Worm (Caenorhabditis elegans) whole organism, L1 larva: Measurements from ENCODE around the gene srx-4.
A peak's percentile ranks its signal among the peaks of the same experiment; 100 is the strongest.

Experiments
- aha-1 ChIP-seq: fragments of 150-350 bp; optimal IDR thresholded peaks from 2 replicates; lab custom pipeline; 2014; ENCODE audit warnings: missing biosample characterization, missing genetic modification characterization
- ceh-8 ChIP-seq: fragments of 200-800 bp; sonication (Bioruptor generic); optimal IDR thresholded peaks from 2 replicates; lab custom pipeline; 2018; ENCODE audit warnings: mild to moderate bottlenecking, missing genetic modification characterization, moderate library complexity, missing compliant biosample characterization
- ceh-88 ChIP-seq: fragments of 200-800 bp; sonication (Bioruptor generic); IDR thresholded peaks from 2 replicates; pipeline ENCODE4 v1.3.6; 2022; ENCODE audit warnings: missing genetic modification characterization, missing compliant biosample characterization
- dpl-1 ChIP-seq, 3 experiments: fragments of 150-350 bp in 2 of 3; sonication (generic microtip) in 1 of 3; optimal IDR thresholded peaks; 2 replicates each; lab custom pipeline; 2014 to 2017; ENCODE audit warnings: missing biosample characterization in 3 of 3, missing genetic modification characterization in 3 of 3, missing genetic modification reagents in 3 of 3
- efl-1 ChIP-seq, 4 experiments: fragments of 150-350 bp; optimal IDR thresholded peaks in 3 of 4; peaks in 1 of 4; 1 replicate in 1 of 4; 2 replicates in 3 of 4; lab custom pipeline; 2014; ENCODE audit warnings: missing biosample characterization in 2 of 4, missing genetic modification characterization in 2 of 4, missing genetic modification reagents in 2 of 4
- efl-3 ChIP-seq: fragments of 200-800 bp; sonication (Bioruptor generic); optimal IDR thresholded peaks from 2 replicates; lab custom pipeline; 2018; ENCODE audit warnings: mild to moderate bottlenecking, missing genetic modification characterization, missing compliant biosample characterization
- fkh-10 ChIP-seq: sonication (generic microtip); optimal IDR thresholded peaks from 2 replicates; lab custom pipeline; 2017; ENCODE audit warnings: missing biosample characterization, missing genetic modification reagents, missing genetic modification characterization
- fkh-4 ChIP-seq: sonication (generic microtip); optimal IDR thresholded peaks from 2 replicates; lab custom pipeline; 2016; ENCODE audit warnings: missing compliant biosample characterization, missing genetic modification characterization, borderline replicate concordance
- fos-1 ChIP-seq: fragments of 150-350 bp; optimal IDR thresholded peaks from 2 replicates; lab custom pipeline; 2014; ENCODE audit warnings: missing biosample characterization, missing genetic modification characterization
- grh-1 ChIP-seq: fragments of 200-800 bp; sonication (Bioruptor generic); IDR thresholded peaks from 2 replicates; pipeline ENCODE4 v1.3.6; 2022; ENCODE audit warnings: missing genetic modification reagents, missing genetic modification characterization, missing compliant biosample characterization
- hlh-4 ChIP-seq: sonication (generic microtip); optimal IDR thresholded peaks from 2 replicates; lab custom pipeline; 2016; ENCODE audit warnings: mild to moderate bottlenecking, missing genetic modification characterization, missing compliant biosample characterization
- irx-1 ChIP-seq: sonication (generic microtip); optimal IDR thresholded peaks from 2 replicates; lab custom pipeline; 2016; ENCODE audit warnings: missing genetic modification characterization, missing compliant biosample characterization
- lin-13 ChIP-seq: fragments of 150-350 bp; optimal IDR thresholded peaks from 2 replicates; lab custom pipeline; 2014; ENCODE audit warnings: missing biosample characterization, missing genetic modification reagents, missing genetic modification characterization
- nhr-12 ChIP-seq: sonication (generic microtip); optimal IDR thresholded peaks from 2 replicates; lab custom pipeline; 2017; ENCODE audit warnings: missing biosample characterization, missing genetic modification characterization
- nhr-19 ChIP-seq: fragments of 200-800 bp; sonication (Bioruptor generic); conservative IDR thresholded peaks from 2 replicates; pipeline ENCODE4 v1.3.6; 2022; ENCODE audit warnings: missing genetic modification characterization, missing compliant biosample characterization
- nhr-20 ChIP-seq: sonication (generic microtip); optimal IDR thresholded peaks from 2 replicates; lab custom pipeline; 2016; ENCODE audit warnings: mild to moderate bottlenecking, missing genetic modification characterization, missing compliant biosample characterization
- nhr-237 ChIP-seq: fragments of 150-350 bp; optimal IDR thresholded peaks from 2 replicates; lab custom pipeline; 2014; ENCODE audit warnings: missing biosample characterization, missing genetic modification characterization
- nhr-28 ChIP-seq: fragments of 150-350 bp; optimal IDR thresholded peaks from 2 replicates; lab custom pipeline; 2014; ENCODE audit warnings: missing biosample characterization, missing genetic modification characterization
- nhr-71 ChIP-seq: sonication (generic microtip); optimal IDR thresholded peaks from 2 replicates; lab custom pipeline; 2016; ENCODE audit warnings: mild to moderate bottlenecking, missing genetic modification characterization, moderate library complexity, missing compliant biosample characterization
- nhr-76 ChIP-seq: sonication (generic microtip); optimal IDR thresholded peaks from 2 replicates; lab custom pipeline; 2017; ENCODE audit warnings: missing biosample characterization, missing genetic modification characterization
- nhr-77 ChIP-seq: fragments of 150-350 bp; optimal IDR thresholded peaks from 2 replicates; lab custom pipeline; 2014; ENCODE audit warnings: missing biosample characterization, missing genetic modification characterization
- nhr-84 ChIP-seq: sonication (generic microtip); optimal IDR thresholded peaks from 2 replicates; lab custom pipeline; 2017; ENCODE audit warnings: missing biosample characterization, missing genetic modification characterization
- nhr-85 ChIP-seq: sonication (generic microtip); peaks from one replicate; lab custom pipeline; 2016; ENCODE audit warnings: missing genetic modification characterization, inconsistent platforms, missing compliant biosample characterization
- pag-3 ChIP-seq: sonication (generic microtip); optimal IDR thresholded peaks from 2 replicates; lab custom pipeline; 2017; ENCODE audit warnings: missing genetic modification characterization, mild to moderate bottlenecking, missing compliant biosample characterization, antibody characterized with exemption, borderline replicate concordance; ENCODE audit not compliant: insufficient read depth
- pqm-1 ChIP-seq: sonication (generic microtip); optimal IDR thresholded peaks from 3 replicates; lab custom pipeline; 2017; ENCODE audit warnings: missing biosample characterization, missing genetic modification characterization
- snpc-4 ChIP-seq: fragments of 150-350 bp; optimal IDR thresholded peaks from 2 replicates; lab custom pipeline; 2014; ENCODE audit warnings: missing biosample characterization, missing genetic modification characterization
- snu-23 ChIP-seq: sonication (generic microtip); optimal IDR thresholded peaks from 2 replicates; lab custom pipeline; 2016; ENCODE audit warnings: missing genetic modification characterization, missing compliant biosample characterization
- sox-4 ChIP-seq: sonication (generic microtip); optimal IDR thresholded peaks from 2 replicates; lab custom pipeline; 2016; ENCODE audit warnings: missing genetic modification characterization, missing compliant biosample characterization
- sup-37 ChIP-seq: fragments of 200-800 bp; sonication (Bioruptor generic); optimal IDR thresholded peaks from 2 replicates; lab custom pipeline; 2018; ENCODE audit warnings: mild to moderate bottlenecking, missing genetic modification characterization, missing compliant biosample characterization
- tlp-1 ChIP-seq: fragments of 150-350 bp; optimal IDR thresholded peaks from 2 replicates; lab custom pipeline; 2014; ENCODE audit warnings: missing biosample characterization, missing genetic modification characterization
- unc-30 ChIP-seq: sonication (generic microtip); optimal IDR thresholded peaks from 2 replicates; lab custom pipeline; 2017; ENCODE audit warnings: missing biosample characterization, missing genetic modification characterization
- unc-98 ChIP-seq: fragments of 200-800 bp; sonication (Bioruptor generic); IDR thresholded peaks from 2 replicates; pipeline ENCODE4 v1.3.6; 2022; ENCODE audit warnings: missing genetic modification characterization, missing compliant biosample characterization
- zip-4 ChIP-seq: fragments of 200-800 bp; sonication (Bioruptor generic); optimal IDR thresholded peaks from 2 replicates; lab custom pipeline; 2018; ENCODE audit warnings: mild to moderate bottlenecking, missing genetic modification characterization, moderate library complexity, missing compliant biosample characterization

Gene srx-4

ce11 chrV:664337-664847, 28.2 kb downstream of the srx-4 start, which contains the start of the genes F31F4.11 and srh-266:
Gene F31F4.11, minus strand, starts transcription at chrV:664437.
Gene srh-266, plus strand, starts transcription at chrV:664797.
- no peak for TF ChIP-seq tlp-1 (tag; lab: Kevin White, UChicago)
- TF ChIP-seq hlh-4 (tag; lab: Kevin White, UChicago) = peak; percentile 14
- TF ChIP-seq fkh-4 = no peak
- TF ChIP-seq fos-1 = no peak
- TF ChIP-seq ceh-8 = no peak
- TF ChIP-seq snpc-4 (tag; lab: Kevin White, UChicago) = no peak
- no peak for TF ChIP-seq nhr-85 (tag; lab: Kevin White, UChicago)

ce11 chrV:660210-660609, 32.4 kb downstream of the srx-4 start, which contains the start of gene F31F4.17:
Gene F31F4.17, minus strand, starts transcription at chrV:660310.
- TF ChIP-seq unc-98 (GFP tag; lab: Robert Waterston, UW) (no peak), sup-37 (no peak), aha-1 (no peak)

ce11 chrV:657678-658077, 34.9 kb downstream of the srx-4 start, which contains the start of gene srh-246:
Gene srh-246, minus strand, starts transcription at chrV:657778.
- TF ChIP-seq ceh-88 (no peak), pag-3 (tag; lab: Kevin White, UChicago) (no peak), irx-1 (tag; lab: Kevin White, UChicago) (no peak), nhr-12 (tag; lab: Kevin White, UChicago) (no peak), nhr-28 (tag; lab: Kevin White, UChicago) (no peak), nhr-84 (tag; lab: Kevin White, UChicago) (no peak), fos-1 (no peak), nhr-77 (tag; lab: Kevin White, UChicago) (no peak), grh-1 (GFP tag; lab: Robert Waterston, UW) (no peak)

- TF ChIP-seq fkh-10 (GFP tag; lab: Kevin White, UChicago) = no peak
- no peak for TF ChIP-seq nhr-71 (tag; lab: Kevin White, UChicago)
- no peak for TF ChIP-seq fkh-4
- TF ChIP-seq pqm-1 (tag; lab: Kevin White, UChicago) = no peak
- TF ChIP-seq snu-23 (GFP tag; lab: Kevin White, UChicago) = no peak
- no peak for TF ChIP-seq hlh-4 (tag; lab: Kevin White, UChicago)
- no peak for TF ChIP-seq zip-4 (GFP tag; lab: Kevin White, UChicago)
- no peak for TF ChIP-seq ceh-88
- no peak for TF ChIP-seq dpl-1 (GFP tag; optimal IDR thresholded peaks at IDR 0.05; lab: Kevin White, UChicago)
- TF ChIP-seq nhr-237 = no peak
- TF ChIP-seq sup-37 = no peak
- TF ChIP-seq efl-1 (optimal IDR thresholded peaks at IDR 0.05; lab: Kevin White, UChicago) = no peak
- TF ChIP-seq efl-1 (GFP tag; optimal IDR thresholded peaks at IDR 0.05 in 1 of 2; lab: Kevin White, UChicago) = no peak
- no peak for TF ChIP-seq snpc-4 (tag; lab: Kevin White, UChicago)
- no peak for TF ChIP-seq unc-30 (tag; lab: Kevin White, UChicago)
- no peak for TF ChIP-seq nhr-12 (tag; lab: Kevin White, UChicago)
- no peak for TF ChIP-seq efl-3
- TF ChIP-seq sox-4 (tag; lab: Kevin White, UChicago) = no peak
- TF ChIP-seq, all 84 proteins: peak for 0
Observed at ce11 chrV:655823-656222, 36.7 kb downstream of the srx-4 start, which contains the start of gene srh-245. Gene srh-245, minus strand, starts transcription at chrV:655923.

ce11 chrV:654402-654801, 38.2 kb downstream of the srx-4 start, which contains the start of gene srj-6:
Gene srj-6, minus strand, starts transcription at chrV:654502.
- no peak for TF ChIP-seq nhr-19 (GFP tag; lab: Robert Waterston, UW)
- TF ChIP-seq lin-13 (GFP tag; lab: Kevin White, UChicago) = no peak
- TF ChIP-seq snpc-4 (tag; lab: Kevin White, UChicago) = no peak
- TF ChIP-seq nhr-28 (tag; lab: Kevin White, UChicago) = no peak
- TF ChIP-seq sox-4 (tag; lab: Kevin White, UChicago) = no peak
- no peak for TF ChIP-seq nhr-20 (tag; lab: Kevin White, UChicago)
- TF ChIP-seq nhr-76 (tag; lab: Kevin White, UChicago) = no peak
- TF ChIP-seq, all 84 proteins: peak for 0
